Fruit fly (Drosophila melanogaster): ENCODE results near the gene spd-2.

The spd-2 gene

DNA sequence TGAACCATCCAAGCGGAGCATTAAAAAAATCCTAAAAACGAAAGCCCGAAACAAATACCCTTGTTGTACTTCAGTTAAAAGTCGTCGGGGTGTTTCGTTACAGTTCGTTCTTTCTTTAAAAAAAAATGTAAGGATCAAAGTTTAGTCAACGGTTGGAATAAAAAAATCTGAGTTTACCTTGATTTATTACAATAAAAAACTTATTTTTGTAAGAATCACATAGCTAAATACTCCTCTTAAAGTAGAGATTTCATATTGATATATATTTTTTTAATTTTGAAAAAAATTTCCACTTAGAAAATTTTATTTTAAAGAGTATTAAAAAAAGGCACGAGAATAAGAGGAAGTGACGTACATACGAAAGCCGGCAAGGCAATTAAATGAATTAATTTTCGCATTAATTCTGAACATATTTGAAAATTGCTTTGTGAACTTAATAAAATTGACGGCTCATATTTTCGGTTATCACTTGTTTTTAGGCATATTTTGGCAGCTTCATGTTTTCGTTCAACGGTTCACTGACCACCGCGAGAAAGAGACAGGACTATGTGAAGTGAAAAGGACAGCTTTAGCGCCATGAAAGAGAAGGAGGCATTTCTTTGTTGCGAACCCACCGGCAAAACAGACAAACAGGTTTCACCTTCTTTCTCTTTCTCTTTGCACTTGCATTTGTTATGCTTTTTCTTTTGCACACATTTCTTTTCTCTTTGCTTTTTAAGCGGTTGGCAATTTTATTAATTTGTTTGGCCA lies 44.0 kb upstream of the spd-2 start:
- TF ChIP-seq EcR (GFP tag; optimal IDR thresholded peaks at IDR 0.05), result peak; percentile 80
- no peak for TF ChIP-seq Pif1A (GFP tag; optimal IDR thresholded peaks at IDR 0.05)
- peak; percentile 3 for TF ChIP-seq CG14655 (GFP tag; optimal IDR thresholded peaks at IDR 0.05)
- no peak for TF ChIP-seq CG4496 (GFP tag; IDR thresholded peaks at IDR 0.05)
- no peak for TF ChIP-seq CG10348 (GFP tag; IDR thresholded peaks at IDR 0.05)
- no peak for TF ChIP-seq CG8301 (tag; optimal IDR thresholded peaks at IDR 0.05)
- TF ChIP-seq CG17806 (tag; optimal IDR thresholded peaks at IDR 0.05), result no peak
- TF ChIP-seq CG9948 (tag; optimal IDR thresholded peaks at IDR 0.05), result peak; percentile 2
- TF ChIP-seq CG8159 (tag; optimal IDR thresholded peaks at IDR 0.05), result peak; percentile 47
- peak; percentile 2 for TF ChIP-seq CG15710 (tag; optimal IDR thresholded peaks at IDR 0.05)
- no peak for TF ChIP-seq CG12605 (GFP tag; IDR thresholded peaks at IDR 0.05)
- peak; percentile 34; the same call in 1 of the 2 replicates for TF ChIP-seq Ets98B (GFP tag; IDR thresholded peaks at IDR 0.05)
- TF ChIP-seq gl (tag; optimal IDR thresholded peaks at IDR 0.05), result no peak
- TF ChIP-seq CG34367 (tag; optimal IDR thresholded peaks at IDR 0.05), result no peak
- TF ChIP-seq CG13204 (GFP tag; optimal IDR thresholded peaks at IDR 0.05), result no peak
- no peak; the same call in 1 of the 2 replicates for TF ChIP-seq CG32121 (GFP tag; IDR thresholded peaks at IDR 0.05)
- TF ChIP-seq Snoo (tag; optimal IDR thresholded peaks at IDR 0.05), result peak; percentile 27
- no peak for TF ChIP-seq D1 (tag; optimal IDR thresholded peaks at IDR 0.05)

DNA sequence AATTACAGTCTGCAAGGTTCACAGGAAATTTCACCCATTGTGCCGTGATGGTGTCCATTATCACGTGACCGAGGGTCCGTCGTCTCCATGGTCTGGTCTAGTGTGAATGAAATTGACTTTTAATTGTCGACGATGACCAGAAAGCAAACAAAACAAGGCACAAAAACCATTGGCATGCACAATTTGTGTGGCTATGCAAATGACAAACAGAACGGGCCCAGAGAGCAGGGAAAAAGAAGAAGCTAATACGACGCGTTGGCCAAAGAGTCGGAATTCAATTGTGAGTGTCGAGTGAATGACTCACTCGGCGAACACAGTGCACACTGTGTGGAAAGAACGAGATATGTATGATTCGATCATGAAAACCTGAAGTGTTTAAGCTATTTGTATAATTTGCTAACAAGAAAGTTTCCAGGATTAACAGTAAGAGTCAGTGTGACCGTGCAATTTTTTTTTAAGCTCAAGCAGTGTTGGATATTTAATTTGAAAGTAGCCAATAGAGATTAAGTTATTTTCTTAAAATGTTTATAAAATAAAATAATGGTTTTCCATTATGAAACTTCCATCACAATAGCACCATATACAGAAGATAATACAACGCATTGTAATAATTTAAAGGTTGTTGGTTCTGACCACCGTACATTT lies 40.9 kb upstream of the spd-2 start:
- TF ChIP-seq CG14655 (GFP tag; optimal IDR thresholded peaks at IDR 0.05), result peak; percentile 27
- no peak for TF ChIP-seq fd96Ca (GFP tag; IDR thresholded peaks at IDR 0.05)
- no peak for TF ChIP-seq CG8159 (tag; optimal IDR thresholded peaks at IDR 0.05)
- no peak for TF ChIP-seq D1 (tag; optimal IDR thresholded peaks at IDR 0.05)
- TF ChIP-seq Snoo (tag; optimal IDR thresholded peaks at IDR 0.05), result no peak
- TF ChIP-seq CG4496 (GFP tag; IDR thresholded peaks at IDR 0.05), result 0 out of 3 replicates have a peak, but pooled peaks have one; percentile 23
- TF ChIP-seq Pif1A (GFP tag; optimal IDR thresholded peaks at IDR 0.05), result peak; percentile 40
- TF ChIP-seq CG32121 (GFP tag; IDR thresholded peaks at IDR 0.05), result no peak
- TF ChIP-seq Ets98B (GFP tag; IDR thresholded peaks at IDR 0.05), result peak; percentile 14; the same call in 1 of the 2 replicates
- no peak for TF ChIP-seq CG10348 (GFP tag; IDR thresholded peaks at IDR 0.05)
- no peak for TF ChIP-seq CG15710 (tag; optimal IDR thresholded peaks at IDR 0.05)
- TF ChIP-seq EcR (GFP tag; optimal IDR thresholded peaks at IDR 0.05), result no peak
- peak; percentile 9 for TF ChIP-seq CG8301 (tag; optimal IDR thresholded peaks at IDR 0.05)
- TF ChIP-seq CG13204 (GFP tag; optimal IDR thresholded peaks at IDR 0.05), result no peak
- no peak for TF ChIP-seq CG17806 (tag; optimal IDR thresholded peaks at IDR 0.05)
- no peak for TF ChIP-seq CG12605 (GFP tag; IDR thresholded peaks at IDR 0.05)
- no peak for TF ChIP-seq CG34367 (tag; optimal IDR thresholded peaks at IDR 0.05)
- TF ChIP-seq gl (tag; optimal IDR thresholded peaks at IDR 0.05), result no peak
- peak; percentile 30 for TF ChIP-seq Pif1B (GFP tag; optimal IDR thresholded peaks at IDR 0.05)
- TF ChIP-seq rn (GFP tag; IDR thresholded peaks at IDR 0.05), result no peak
- TF ChIP-seq CG9948 (tag; optimal IDR thresholded peaks at IDR 0.05), result no peak

DNA sequence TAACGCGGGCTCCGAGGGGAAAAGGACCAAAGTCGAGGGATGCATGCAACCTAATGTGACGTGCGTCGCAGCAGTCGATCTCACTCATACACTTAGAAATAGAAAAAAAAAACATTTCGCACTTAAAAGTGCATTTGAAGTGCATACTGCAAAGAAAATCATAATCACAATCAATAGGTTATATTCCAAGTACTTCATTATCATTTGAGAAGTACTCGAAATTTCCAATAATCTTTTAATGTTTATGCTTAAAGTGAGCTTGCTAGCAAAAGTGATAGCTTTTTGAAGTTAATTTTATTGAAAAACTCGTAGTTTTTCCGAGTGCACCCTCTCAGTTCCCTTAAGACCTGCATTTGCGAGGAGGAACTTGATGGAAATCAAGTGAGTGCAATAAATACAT lies 39.7 kb upstream of the spd-2 start:
- TF ChIP-seq fd96Ca (GFP tag; IDR thresholded peaks at IDR 0.05) (no peak), CG4496 (GFP tag; IDR thresholded peaks at IDR 0.05) (peak; percentile 31; the same call in 2 of the 3 replicates), CG10348 (GFP tag; IDR thresholded peaks at IDR 0.05) (no peak), CG12605 (GFP tag; IDR thresholded peaks at IDR 0.05) (no peak), D1 (tag; optimal IDR thresholded peaks at IDR 0.05) (peak; percentile 7), CG8159 (tag; optimal IDR thresholded peaks at IDR 0.05) (peak; percentile 45), Pif1A (GFP tag; optimal IDR thresholded peaks at IDR 0.05) (peak; percentile 17), CG14655 (GFP tag; optimal IDR thresholded peaks at IDR 0.05) (peak; percentile 31), gl (tag; optimal IDR thresholded peaks at IDR 0.05) (no peak), Ets98B (GFP tag; IDR thresholded peaks at IDR 0.05) (no peak), CG9948 (tag; optimal IDR thresholded peaks at IDR 0.05) (peak; percentile 55), CG13204 (GFP tag; optimal IDR thresholded peaks at IDR 0.05) (no peak), rn (GFP tag; IDR thresholded peaks at IDR 0.05) (no peak), Snoo (tag; optimal IDR thresholded peaks at IDR 0.05) (no peak), CG34367 (tag; optimal IDR thresholded peaks at IDR 0.05) (no peak), Pif1B (GFP tag; optimal IDR thresholded peaks at IDR 0.05) (no peak), EcR (GFP tag; optimal IDR thresholded peaks at IDR 0.05) (no peak), CG32121 (GFP tag; IDR thresholded peaks at IDR 0.05) (no peak), CG15710 (tag; optimal IDR thresholded peaks at IDR 0.05) (peak; percentile 9), CG17806 (tag; optimal IDR thresholded peaks at IDR 0.05) (peak; percentile 26), CG8301 (tag; optimal IDR thresholded peaks at IDR 0.05) (peak; percentile 31)

dm6 chr3L:16634091-16634490 lies 39.3 kb upstream of the spd-2 start:
- no peak for TF ChIP-seq CG9948 (tag; optimal IDR thresholded peaks at IDR 0.05)
- TF ChIP-seq CG8159 (tag; optimal IDR thresholded peaks at IDR 0.05), result no peak
- no peak for TF ChIP-seq rn (GFP tag; IDR thresholded peaks at IDR 0.05)
- TF ChIP-seq Pif1A (GFP tag; optimal IDR thresholded peaks at IDR 0.05), result no peak
- no peak for TF ChIP-seq gl (tag; optimal IDR thresholded peaks at IDR 0.05)
- no peak for TF ChIP-seq CG14655 (GFP tag; optimal IDR thresholded peaks at IDR 0.05)
- no peak for TF ChIP-seq CG32121 (GFP tag; IDR thresholded peaks at IDR 0.05)
- TF ChIP-seq CG15710 (tag; optimal IDR thresholded peaks at IDR 0.05), result no peak
- TF ChIP-seq fd96Ca (GFP tag; IDR thresholded peaks at IDR 0.05), result no peak; the same call in 2 of the 3 replicates
- TF ChIP-seq Snoo (tag; optimal IDR thresholded peaks at IDR 0.05), result no peak
- TF ChIP-seq D1 (tag; optimal IDR thresholded peaks at IDR 0.05), result no peak
- no peak for TF ChIP-seq CG10348 (GFP tag; IDR thresholded peaks at IDR 0.05)
- no peak for TF ChIP-seq Pif1B (GFP tag; optimal IDR thresholded peaks at IDR 0.05)
- no peak for TF ChIP-seq CG13204 (GFP tag; optimal IDR thresholded peaks at IDR 0.05)
- TF ChIP-seq CG4496 (GFP tag; IDR thresholded peaks at IDR 0.05), result no peak
- no peak for TF ChIP-seq CG8301 (tag; optimal IDR thresholded peaks at IDR 0.05)
- no peak for TF ChIP-seq CG12605 (GFP tag; IDR thresholded peaks at IDR 0.05)
- TF ChIP-seq EcR (GFP tag; optimal IDR thresholded peaks at IDR 0.05), result no peak

Data from whole organism, pupa.